Worm (Caenorhabditis elegans) whole organism, young adult: Measurements from ENCODE around the gene C49C8.6.

Source experiments
- B0019.2 ChIP-seq: fragments of 200-800 bp; sonication (Bioruptor generic); conservative IDR thresholded peaks from 2 replicates; pipeline ENCODE4 v1.3.6; 2022; ENCODE audit warnings: missing genetic modification reagents, missing genetic modification characterization, missing compliant biosample characterization
- B0035.1 ChIP-seq: sonication (generic microtip); optimal IDR thresholded peaks from 2 replicates; lab custom pipeline; 2016; ENCODE audit warnings: missing genetic modification characterization, mild to moderate bottlenecking, missing compliant biosample characterization, missing genotype, missing genetic modification reagents
- F10E7.11 ChIP-seq: sonication (generic microtip); optimal IDR thresholded peaks from 2 replicates; lab custom pipeline; 2017; ENCODE audit warnings: mild to moderate bottlenecking, missing genetic modification characterization, moderate library complexity, missing compliant biosample characterization
- F22D6.2 ChIP-seq: sonication (generic microtip); optimal IDR thresholded peaks from 2 replicates; lab custom pipeline; 2016; ENCODE audit warnings: mild to moderate bottlenecking, missing genetic modification characterization, missing compliant biosample characterization
- F33H1.4 ChIP-seq: fragments of 200-800 bp; sonication (Bioruptor generic); IDR thresholded peaks from 2 replicates; pipeline ENCODE4 v1.3.6; 2022; ENCODE audit warnings: missing genetic modification reagents, missing genetic modification characterization, missing compliant biosample characterization
- F39B2.1 ChIP-seq: fragments of 200-800 bp; sonication (Bioruptor generic); IDR thresholded peaks from 2 replicates; pipeline ENCODE4 v1.3.6; 2022; ENCODE audit warnings: missing genetic modification reagents, missing genetic modification characterization, missing compliant biosample characterization
- F55B11.4 ChIP-seq: sonication (generic microtip); optimal IDR thresholded peaks from 2 replicates; lab custom pipeline; 2016; ENCODE audit warnings: missing compliant biosample characterization, missing genetic modification characterization, borderline replicate concordance; ENCODE audit not compliant: insufficient read depth
- F57C9.4 ChIP-seq: sonication (generic microtip); optimal IDR thresholded peaks from 2 replicates; lab custom pipeline; 2017; ENCODE audit warnings: mild to moderate bottlenecking, missing genetic modification characterization, missing compliant biosample characterization
- Y53G8AR.9 ChIP-seq: fragments of 200-800 bp; sonication (Bioruptor generic); conservative IDR thresholded peaks from 2 replicates; pipeline ENCODE4 v1.3.6; 2022; ENCODE audit warnings: missing genetic modification reagents, missing genetic modification characterization, missing compliant biosample characterization
- Y56A3A.18 ChIP-seq: fragments of 200-800 bp; sonication (Bioruptor generic); IDR thresholded peaks from 2 replicates; pipeline ENCODE4 v1.3.6; 2022; ENCODE audit warnings: missing genetic modification reagents, missing genetic modification characterization, missing compliant biosample characterization
- Y79H2A.3 ChIP-seq: fragments of 200-800 bp; sonication (Bioruptor generic); conservative IDR thresholded peaks from 2 replicates; pipeline ENCODE4 v1.3.6; 2022; ENCODE audit warnings: missing genetic modification reagents, missing genetic modification characterization, missing compliant biosample characterization
- Y95B8A.8 ChIP-seq: fragments of 200-800 bp; sonication (Bioruptor generic); IDR thresholded peaks from 2 replicates; pipeline ENCODE4 v1.3.6; 2022; ENCODE audit warnings: missing genetic modification reagents, missing genetic modification characterization, missing compliant biosample characterization
- akir-1 ChIP-seq: fragments of 200-800 bp; sonication (Bioruptor generic); optimal IDR thresholded peaks from 2 replicates; lab custom pipeline; 2018; ENCODE audit warnings: mild to moderate bottlenecking, missing genetic modification characterization, moderate library complexity, missing compliant biosample characterization
- attf-5 ChIP-seq: fragments of 200-800 bp; sonication (Bioruptor generic); optimal IDR thresholded peaks from 2 replicates; lab custom pipeline; 2018; ENCODE audit warnings: mild to moderate bottlenecking, missing genetic modification characterization, missing compliant biosample characterization
- bed-2 ChIP-seq: fragments of 200-800 bp; sonication (Bioruptor generic); IDR thresholded peaks from 2 replicates; pipeline ENCODE4 v1.3.6; 2022; ENCODE audit warnings: missing genetic modification reagents, missing genetic modification characterization, missing compliant biosample characterization
- ccch-3 ChIP-seq: fragments of 200-800 bp; sonication (Bioruptor generic); optimal IDR thresholded peaks from 2 replicates; lab custom pipeline; 2018; ENCODE audit warnings: mild to moderate bottlenecking, missing genetic modification characterization, missing compliant biosample characterization
- ceh-100 ChIP-seq: fragments of 200-800 bp; sonication (Bioruptor generic); IDR thresholded peaks from 2 replicates; pipeline ENCODE4 v1.3.6; 2022; ENCODE audit warnings: missing genetic modification reagents, missing genetic modification characterization, missing compliant biosample characterization
- chd-7 ChIP-seq: sonication (generic microtip); optimal IDR thresholded peaks from 2 replicates; lab custom pipeline; 2016; ENCODE audit warnings: mild to moderate bottlenecking, missing genetic modification characterization, moderate library complexity, missing compliant biosample characterization
- dox-1 ChIP-seq: fragments of 200-800 bp; sonication (Bioruptor generic); IDR thresholded peaks from 2 replicates; pipeline ENCODE4 v1.3.6; 2022; ENCODE audit warnings: missing genetic modification reagents, missing genetic modification characterization, missing compliant biosample characterization
- dpl-1 ChIP-seq: fragments of 150-350 bp; optimal IDR thresholded peaks from 2 replicates; lab custom pipeline; 2014; ENCODE audit warnings: missing biosample characterization, missing genetic modification reagents, missing genetic modification characterization
- efl-1 ChIP-seq: fragments of 150-350 bp; optimal IDR thresholded peaks from 2 replicates; lab custom pipeline; 2014; ENCODE audit warnings: missing biosample characterization, missing genetic modification reagents, missing genetic modification characterization
- egl-18 ChIP-seq: fragments of 200-800 bp; sonication (Bioruptor generic); IDR thresholded peaks from 2 replicates; pipeline ENCODE4 v1.3.6; 2022; ENCODE audit warnings: missing genetic modification reagents, missing genetic modification characterization, missing compliant biosample characterization
- egl-44 ChIP-seq: fragments of 200-800 bp; sonication (Bioruptor generic); IDR thresholded peaks from 2 replicates; pipeline ENCODE4 v1.3.6; 2022; ENCODE audit warnings: missing genetic modification reagents, missing genetic modification characterization, missing compliant biosample characterization
- hlh-12 ChIP-seq: sonication (generic microtip); optimal IDR thresholded peaks from 2 replicates; lab custom pipeline; 2016; ENCODE audit warnings: missing genetic modification characterization, missing compliant biosample characterization
- hmg-1.2 ChIP-seq: fragments of 200-800 bp; sonication (Bioruptor generic); IDR thresholded peaks from 2 replicates; pipeline ENCODE4 v1.3.6; 2022; ENCODE audit warnings: missing genetic modification reagents, missing genetic modification characterization, missing compliant biosample characterization
- hsf-1 ChIP-seq: fragments of 200-800 bp; sonication (Bioruptor generic); IDR thresholded peaks from 2 replicates; pipeline ENCODE4 v1.3.6; 2022; ENCODE audit warnings: missing genetic modification reagents, missing genetic modification characterization, missing compliant biosample characterization
- lag-1 ChIP-seq: fragments of 200-800 bp; sonication (Bioruptor generic); IDR thresholded peaks from 2 replicates; pipeline ENCODE4 v1.3.6; 2022; ENCODE audit warnings: missing genetic modification reagents, missing genetic modification characterization, missing compliant biosample characterization
- let-526 ChIP-seq: fragments of 200-800 bp; sonication (Bioruptor generic); IDR thresholded peaks from 2 replicates; pipeline ENCODE4 v1.3.6; 2022; ENCODE audit warnings: missing genetic modification reagents, missing genetic modification characterization, missing compliant biosample characterization
- lin-35 ChIP-seq, 3 experiments: fragments of 150-350 bp in 2 of 3; sonication (generic microtip) in 1 of 3; optimal IDR thresholded peaks; 2 replicates each; lab custom pipeline; 2014 to 2018; ENCODE audit warnings: missing biosample characterization in 3 of 3, missing genetic modification characterization in 3 of 3, missing genetic modification reagents in 3 of 3
- lir-1 ChIP-seq: fragments of 200-800 bp; sonication (Bioruptor generic); conservative IDR thresholded peaks from 2 replicates; pipeline ENCODE4 v1.3.6; 2022; ENCODE audit warnings: missing genetic modification reagents, missing genetic modification characterization, missing compliant biosample characterization
- lsl-1 ChIP-seq: fragments of 200-800 bp; sonication (Bioruptor generic); optimal IDR thresholded peaks from 2 replicates; lab custom pipeline; 2018; ENCODE audit warnings: mild to moderate bottlenecking, missing genetic modification characterization, moderate library complexity, missing compliant biosample characterization
- mes-4 ChIP-seq: sonication (generic microtip); optimal IDR thresholded peaks from 2 replicates; lab custom pipeline; 2016; ENCODE audit warnings: missing genotype, missing genetic modification characterization, missing compliant biosample characterization
- nfya-2 ChIP-seq: fragments of 200-800 bp; sonication (Bioruptor generic); IDR thresholded peaks from 2 replicates; pipeline ENCODE4 v1.3.6; 2022; ENCODE audit warnings: missing genetic modification reagents, missing genetic modification characterization, missing compliant biosample characterization
- nhr-179 ChIP-seq: sonication (generic microtip); optimal IDR thresholded peaks from 2 replicates; lab custom pipeline; 2016; ENCODE audit warnings: mild to moderate bottlenecking, missing genetic modification characterization, missing compliant biosample characterization
- nhr-90 ChIP-seq: sonication (generic microtip); optimal IDR thresholded peaks from 2 replicates; lab custom pipeline; 2016; ENCODE audit warnings: missing genotype, mild to moderate bottlenecking, missing genetic modification characterization, missing compliant biosample characterization
- pha-4 ChIP-seq: fragments of 150-350 bp; sonication (generic microtip); optimal IDR thresholded peaks from 2 replicates; lab custom pipeline; 2014; ENCODE audit warnings: missing biosample characterization, missing genetic modification reagents, missing genetic modification characterization
- rcor-1 ChIP-seq: fragments of 200-800 bp; sonication (Bioruptor generic); IDR thresholded peaks from 2 replicates; pipeline ENCODE4 v1.3.6; 2022; ENCODE audit warnings: missing genetic modification reagents, missing genetic modification characterization, missing compliant biosample characterization
- sea-2 ChIP-seq: fragments of 200-800 bp; sonication (Bioruptor generic); IDR thresholded peaks from 2 replicates; pipeline ENCODE4 v1.3.6; 2022; ENCODE audit warnings: missing genetic modification characterization, missing compliant biosample characterization
- snpc-1.3 ChIP-seq: sonication (generic microtip); optimal IDR thresholded peaks from 2 replicates; lab custom pipeline; 2017; ENCODE audit warnings: missing genetic modification characterization, mild to moderate bottlenecking, missing compliant biosample characterization, antibody characterized with exemption, moderate library complexity, missing genotype, missing genetic modification reagents; ENCODE audit not compliant: insufficient read depth
- unc-130 ChIP-seq: sonication (generic microtip); optimal IDR thresholded peaks from 2 replicates; lab custom pipeline; 2016; ENCODE audit warnings: missing genetic modification reagents, missing genetic modification characterization, missing compliant biosample characterization
- zfh-2 ChIP-seq: fragments of 200-800 bp; sonication (Bioruptor generic); conservative IDR thresholded peaks from 2 replicates; pipeline ENCODE4 v1.3.6; 2022; ENCODE audit warnings: missing genetic modification reagents, missing genetic modification characterization, missing compliant biosample characterization
- zim-3 ChIP-seq: sonication (generic microtip); optimal IDR thresholded peaks from 2 replicates; lab custom pipeline; 2017; ENCODE audit warnings: mild to moderate bottlenecking, missing genetic modification characterization, moderate library complexity, missing compliant biosample characterization
- ztf-18 ChIP-seq: sonication (generic microtip); optimal IDR thresholded peaks from 2 replicates; lab custom pipeline; 2016; ENCODE audit warnings: missing genotype, mild to moderate bottlenecking, missing genetic modification characterization, missing compliant biosample characterization
- ztf-26 ChIP-seq: sonication (generic microtip); optimal IDR thresholded peaks from 2 replicates; lab custom pipeline; 2017; ENCODE audit warnings: missing genetic modification characterization, missing compliant biosample characterization
- ztf-3 ChIP-seq: fragments of 200-800 bp; sonication (Bioruptor generic); optimal IDR thresholded peaks from 2 replicates; lab custom pipeline; 2018; ENCODE audit warnings: mild to moderate bottlenecking, missing genetic modification characterization, missing compliant biosample characterization
- ztf-6 ChIP-seq: fragments of 200-800 bp; sonication (Bioruptor generic); IDR thresholded peaks from 2 replicates; pipeline ENCODE4 v1.3.6; 2022; ENCODE audit warnings: missing genetic modification reagents, missing genetic modification characterization, missing compliant biosample characterization

C49C8.6 gene

DNA sequence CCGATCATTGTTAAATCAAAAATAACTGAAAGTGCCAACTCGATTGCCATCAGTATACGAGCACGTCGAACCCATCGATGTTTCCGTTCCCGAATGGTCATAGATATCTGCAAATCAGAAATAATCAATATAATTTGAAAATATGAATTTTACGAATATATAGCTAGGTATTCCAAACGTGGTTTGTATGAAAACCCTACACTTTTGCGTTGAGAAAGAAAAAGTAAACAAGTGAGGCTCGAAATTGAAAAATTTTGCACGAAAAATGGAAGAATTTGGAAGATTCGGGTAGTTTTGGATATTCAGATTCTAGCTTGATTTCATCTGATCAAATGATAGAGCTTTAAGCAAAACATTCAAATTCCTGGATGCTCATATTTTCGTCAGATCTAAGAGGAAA, 19.3 kb downstream of the C49C8.6 start, which contains the start of gene F42A9.9:
TSS of gene F42A9.9 (minus strand) at position 101 of the 400 bp plus-strand sequence.
- TF ChIP-seq hsf-1 (GFP tag; lab: Robert Waterston, UW) (no peak), nfya-2 (GFP tag; lab: Robert Waterston, UW) (no peak), egl-18 (no peak)

DNA sequence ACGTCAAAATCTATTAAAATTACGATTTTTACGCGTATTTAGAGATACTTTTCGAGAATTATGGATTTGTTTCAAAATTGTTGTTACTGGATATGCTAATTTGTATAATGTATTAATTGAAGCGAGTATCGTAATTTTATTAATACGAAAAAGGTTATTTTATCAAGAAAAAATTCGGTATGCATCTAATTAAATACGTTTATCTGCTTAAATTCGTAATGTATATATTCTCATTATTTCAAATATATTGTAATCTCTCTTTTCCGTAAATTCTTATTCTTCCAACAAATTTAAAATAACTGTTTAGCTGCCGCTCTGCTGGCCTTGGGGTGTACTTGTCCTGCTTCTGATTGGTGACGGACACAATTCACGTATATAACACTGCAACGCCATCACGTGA, 27.0 kb downstream of the C49C8.6 start, which contains the start of gene dgk-4:
TSS of gene dgk-4 (plus strand) at position 301 of the 400 bp plus-strand sequence.
- TF ChIP-seq akir-1 (no peak), sea-2 (GFP tag; lab: Robert Waterston, UW) (no peak), zim-3 (tag; lab: Kevin White, UChicago) (no peak), Y79H2A.3 (GFP tag; lab: Robert Waterston, UW) (no peak), nhr-179 (tag; lab: Kevin White, UChicago) (no peak), let-526 (GFP tag; lab: Robert Waterston, UW) (no peak), Y95B8A.8 (GFP tag; lab: Robert Waterston, UW) (no peak), ccch-3 (no peak), hlh-12 (no peak), pha-4 (tag; lab: Kevin White, UChicago) (no peak), F39B2.1 (no peak), ztf-6 (no peak), dpl-1 (GFP tag; lab: Kevin White, UChicago) (no peak), ceh-100 (GFP tag; lab: Robert Waterston, UW) (no peak), ztf-3 (GFP tag; lab: Kevin White, UChicago) (no peak), dox-1 (no peak)

- TF ChIP-seq dpl-1 (GFP tag; lab: Kevin White, UChicago) (no peak), F55B11.4 (no peak), F33H1.4 (no peak), lir-1 (GFP tag; lab: Robert Waterston, UW) (no peak), lsl-1 (no peak), F10E7.11 (tag; lab: Kevin White, UChicago) (no peak)
These were observed 27.8 kb downstream of the C49C8.6 start for ce11 chrIV:8630243-8630642.

ce11 chrIV:8629609-8630052, 28.4 kb downstream of the C49C8.6 start:
- TF ChIP-seq efl-1 (no peak), B0019.2 (GFP tag; lab: Robert Waterston, UW) (no peak), F10E7.11 (tag; lab: Kevin White, UChicago) (no peak), egl-44 (GFP tag; lab: Robert Waterston, UW) (no peak), chd-7 (tag; lab: Kevin White, UChicago) (peak; percentile 53), nhr-90 (tag; lab: Kevin White, UChicago) (no peak), F22D6.2 (tag; lab: Kevin White, UChicago) (no peak), mes-4 (tag; lab: Kevin White, UChicago) (no peak), attf-5 (GFP tag; lab: Kevin White, UChicago) (peak; percentile 23), Y53G8AR.9 (GFP tag; lab: Robert Waterston, UW) (no peak), F57C9.4 (no peak), lag-1 (no peak), zfh-2 (GFP tag; lab: Robert Waterston, UW) (peak; percentile 81), B0035.1 (tag; lab: Kevin White, UChicago) (no peak), unc-130 (GFP tag; lab: Kevin White, UChicago) (no peak), ztf-18 (no peak), lin-35 (GFP tag; optimal IDR thresholded peaks at IDR 0.05; lab: Kevin White, UChicago) (peak in 1 of 3 experiments; percentile 73), bed-2 (GFP tag; lab: Robert Waterston, UW) (no peak), rcor-1 (GFP tag; lab: Robert Waterston, UW) (no peak), ztf-26 (tag; lab: Kevin White, UChicago) (no peak), snpc-1.3 (tag; lab: Kevin White, UChicago) (no peak), hmg-1.2 (GFP tag; lab: Robert Waterston, UW) (peak; percentile 58; the same call in 1 of the 2 replicates), Y56A3A.18 (no peak)
